Worm (Caenorhabditis elegans) whole organism, dauer: Measurements from ENCODE around the gene fbxa-83.

Source experiments
- unc-62 ChIP-seq: sonication (generic microtip); optimal IDR thresholded peaks from 2 replicates; lab custom pipeline; 2017; ENCODE audit warnings: missing biosample characterization, missing genetic modification reagents, missing genetic modification characterization

The fbxa-83 gene

DNA sequence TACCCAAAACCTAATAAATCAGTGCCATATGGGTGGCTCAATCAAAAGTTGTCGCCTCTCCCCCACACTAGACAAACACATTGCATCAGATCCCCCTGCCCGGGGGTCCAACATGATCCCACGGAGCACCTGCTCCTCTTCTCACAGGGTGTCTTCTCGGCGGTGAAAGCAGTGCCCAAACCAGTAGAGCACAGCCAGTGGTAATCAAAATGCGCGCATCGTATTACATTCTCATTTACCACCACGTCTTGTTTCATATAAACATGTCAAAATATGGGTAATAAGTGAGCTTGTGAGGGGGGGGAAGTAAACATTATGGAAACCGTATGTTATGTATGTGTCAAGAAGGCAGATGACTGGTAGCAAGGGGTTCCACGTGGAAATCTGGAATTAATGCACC is 30.9 kb downstream of the fbxa-83 start:
- no peak for TF ChIP-seq unc-62 (GFP tag; lab: Kevin White, UChicago)

DNA sequence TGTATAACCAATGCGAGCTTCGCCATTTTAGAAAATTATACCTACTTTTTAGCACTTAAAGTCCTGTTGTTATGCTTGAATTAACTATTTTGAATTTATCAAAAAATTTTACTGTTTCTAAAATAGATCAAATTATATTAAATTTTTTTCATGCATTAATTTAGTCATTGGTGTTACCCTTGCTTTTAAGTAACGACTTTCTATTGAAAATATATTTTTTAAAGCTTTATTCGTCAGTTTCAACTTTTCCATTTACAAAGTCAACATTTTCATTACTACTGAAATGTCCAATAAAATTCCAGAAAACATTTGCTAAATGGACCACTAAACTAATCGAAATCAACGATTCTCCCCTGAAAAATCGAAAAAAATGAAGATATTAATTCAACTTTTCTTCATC is 34.6 kb downstream of the fbxa-83 start, which contains the start of gene Y64G10A.7:
Gene Y64G10A.7, plus strand, starts transcription at position 301 of the 400 bp plus-strand sequence.
- no peak for TF ChIP-seq unc-62 (GFP tag; lab: Kevin White, UChicago)

DNA sequence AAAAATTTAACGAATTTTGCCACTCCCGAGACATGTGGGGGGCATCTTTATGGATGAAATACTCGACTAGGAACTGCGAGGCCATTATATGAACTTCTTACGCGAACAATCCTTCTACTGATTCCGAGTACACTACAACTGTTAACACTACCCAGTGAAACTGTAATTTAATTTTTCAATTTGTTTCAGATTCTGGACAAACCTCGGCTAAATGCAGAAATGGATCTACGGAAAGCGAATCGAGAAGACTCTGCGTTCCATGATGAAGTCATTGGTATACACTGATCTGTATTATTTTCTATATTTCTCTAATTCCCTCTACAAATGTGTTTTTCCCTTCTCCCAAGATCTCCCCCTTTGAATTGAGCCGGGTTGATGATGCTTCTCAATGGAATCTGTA is 41.3 kb downstream of the fbxa-83 start:
- TF ChIP-seq unc-62 (GFP tag; lab: Kevin White, UChicago) = no peak

DNA sequence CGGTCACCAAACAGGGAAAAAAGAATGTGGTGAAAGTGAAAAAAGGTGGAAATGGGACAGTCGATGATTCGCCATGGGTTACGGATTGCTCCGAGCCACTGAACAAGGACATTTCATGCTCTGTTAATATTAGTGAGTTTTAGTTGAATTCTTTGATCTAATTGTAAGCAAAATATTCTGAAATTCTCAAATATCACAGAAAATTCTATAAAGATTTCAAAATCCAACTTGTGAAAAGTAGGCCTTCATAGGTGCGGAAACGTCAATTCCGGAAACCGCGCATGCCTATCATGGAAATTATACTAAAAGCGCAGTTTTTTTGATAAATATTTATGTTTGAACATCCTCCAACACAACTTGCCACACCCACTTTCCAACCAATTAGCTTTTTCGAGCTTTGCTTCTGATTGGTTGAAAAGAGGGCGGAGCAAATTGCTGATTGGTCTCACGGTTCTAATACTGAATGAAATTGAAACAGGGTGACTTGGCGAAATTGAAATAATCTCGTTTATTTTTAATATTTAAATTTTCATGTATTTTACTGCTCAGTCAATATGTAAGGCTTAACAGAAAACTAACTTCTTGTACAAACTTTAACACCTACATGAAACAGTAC is 49.3 kb downstream of the fbxa-83 start:
- no peak for TF ChIP-seq unc-62 (GFP tag; lab: Kevin White, UChicago)

DNA sequence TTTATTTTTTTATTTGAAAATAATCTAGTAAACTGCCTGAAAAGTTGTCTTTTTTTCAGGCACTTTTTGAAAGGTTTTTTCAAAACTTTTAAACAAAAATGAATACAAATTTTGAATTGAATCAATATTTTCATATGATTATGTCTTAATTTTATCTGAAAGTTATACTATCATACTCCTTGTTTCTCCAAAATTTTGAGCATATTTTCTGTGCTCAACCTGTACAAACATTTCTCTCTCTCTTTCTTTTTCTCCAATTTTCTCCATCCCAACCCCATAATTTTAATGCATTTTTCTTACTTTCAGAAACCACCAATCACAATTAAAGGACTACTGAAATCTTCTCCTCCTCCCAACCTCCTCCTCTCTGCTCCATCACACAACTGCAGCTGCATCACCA is 50.0 kb downstream of the fbxa-83 start, which contains the start of gene ilcr-1:
Gene ilcr-1, plus strand, starts transcription at position 301 of the 400 bp plus-strand sequence.
- TF ChIP-seq unc-62 (GFP tag; lab: Kevin White, UChicago) = no peak

DNA sequence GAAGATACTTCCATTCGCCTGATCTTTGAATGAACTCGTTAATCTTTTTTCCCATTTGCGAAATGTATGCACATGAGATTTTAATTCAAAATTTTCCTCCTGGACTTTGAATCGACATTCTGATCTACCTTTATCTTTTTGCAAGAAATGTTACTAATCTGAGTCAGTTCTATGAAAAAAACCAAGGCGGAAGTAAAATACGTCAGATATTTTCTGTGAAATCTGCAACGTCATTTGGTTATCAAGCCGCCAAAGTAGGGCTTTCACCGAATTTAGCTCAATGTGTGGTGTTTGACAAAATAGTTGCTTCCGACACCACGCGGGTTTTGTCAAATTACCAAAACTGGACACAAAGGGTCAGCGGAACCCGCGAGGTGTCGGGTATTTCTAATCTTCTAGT is 51.3 kb downstream of the fbxa-83 start:
- TF ChIP-seq unc-62 (GFP tag; lab: Kevin White, UChicago) = no peak
